Worm (Caenorhabditis elegans): Measurements from ENCODE around the gene srx-31.
A peak's percentile ranks its signal among the peaks of the same experiment; 100 is the strongest.

srx-31 gene

DNA sequence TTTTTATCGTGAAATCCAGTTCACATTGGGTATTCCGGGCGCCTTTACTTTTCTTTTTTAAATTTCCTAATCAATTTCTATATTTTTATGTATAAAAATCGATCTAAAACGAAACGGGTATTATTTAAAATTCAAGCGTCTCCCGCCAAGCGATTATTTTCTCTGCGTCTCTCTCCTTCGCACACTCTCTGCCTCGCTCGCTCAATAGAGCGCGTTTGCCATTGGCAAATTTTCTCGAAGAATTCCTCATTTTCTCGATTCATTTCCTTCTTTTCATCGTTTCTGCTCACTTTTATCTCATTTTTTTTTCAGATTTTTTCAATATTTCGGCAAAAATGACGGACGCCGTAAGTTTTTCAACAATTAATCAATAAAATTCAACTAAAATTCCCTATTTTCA is 49.6 kb downstream of the srx-31 start, which contains the start of gene sti-1:
sti-1 (plus strand) TSS at position 263 of the 400 bp plus-strand sequence.
- TF ChIP-seq dpl-1 (GFP tag; optimal IDR thresholded peaks at IDR 0.05) (peak; percentile 96 to 97 (median 97)), lin-15B (tag; optimal IDR thresholded peaks at IDR 0.05) (peak; percentile 85), vab-15 (tag; optimal IDR thresholded peaks at IDR 0.05) (peak; percentile 24), grh-1 (GFP tag; IDR thresholded peaks at IDR 0.05) (peak; percentile 77), C04F5.9 (tag; optimal IDR thresholded peaks at IDR 0.05) (peak; percentile 41), nhr-71 (tag; optimal IDR thresholded peaks at IDR 0.05) (peak; percentile 95), nhr-20 (tag; optimal IDR thresholded peaks at IDR 0.05) (peak; percentile 93), mef-2 (tag; optimal IDR thresholded peaks at IDR 0.05) (no peak), lin-13 (GFP tag; optimal IDR thresholded peaks at IDR 0.05) (peak; percentile 79), nhr-85 (tag) (peak; percentile 93), mab-9 (GFP tag; IDR thresholded peaks at IDR 0.05) (peak; percentile 79), mep-1 (tag; optimal IDR thresholded peaks at IDR 0.05) (peak; percentile 95), nhr-90 (tag; optimal IDR thresholded peaks at IDR 0.05; ENCODE audit: poor library complexity) (peak; percentile 89), egl-27 (tag; optimal IDR thresholded peaks at IDR 0.05) (no peak), fkh-10 (GFP tag; optimal IDR thresholded peaks at IDR 0.05) (peak; percentile 19), isw-1 (GFP tag; IDR thresholded peaks at IDR 0.05) (peak; percentile 87), nhr-11 (tag; optimal IDR thresholded peaks at IDR 0.05) (peak; percentile 81), hlh-17 (GFP tag; optimal IDR thresholded peaks at IDR 0.05; ENCODE audit: borderline replicate concordance) (no peak), elt-2 (tag; optimal IDR thresholded peaks at IDR 0.05) (peak; percentile 49), ceh-88 (GFP tag; IDR thresholded peaks at IDR 0.05) (peak; percentile 53; the same call in 1 of the 2 replicates), skn-1 (tag; optimal IDR thresholded peaks at IDR 0.05) (peak; percentile 74), egl-13 (tag; optimal IDR thresholded peaks at IDR 0.05) (peak; percentile 89), Y116A8C.19 (tag; optimal IDR thresholded peaks at IDR 0.05; ENCODE audit: borderline replicate concordance) (no peak), F16B12.6 (tag; optimal IDR thresholded peaks at IDR 0.05) (peak; percentile 36), lin-39 (tag; optimal IDR thresholded peaks at IDR 0.05) (peak; percentile 84), efl-1 (optimal IDR thresholded peaks at IDR 0.05) (peak; percentile 99 to 100), efl-1 (GFP tag; optimal IDR thresholded peaks at IDR 0.05 in 1 of 2) (peak; percentile 99 to 100), ceh-8 (GFP tag; optimal IDR thresholded peaks at IDR 0.05) (peak; percentile 68), unc-62 (GFP tag; optimal IDR thresholded peaks at IDR 0.05) (no peak), lin-14 (GFP tag; optimal IDR thresholded peaks at IDR 0.05) (peak; percentile 98), xbp-1 (tag; optimal IDR thresholded peaks at IDR 0.05) (peak; percentile 91), sup-37 (GFP tag; optimal IDR thresholded peaks at IDR 0.05) (peak; percentile 72), efl-3 (GFP tag; optimal IDR thresholded peaks at IDR 0.05) (no peak), ceh-90 (tag; optimal IDR thresholded peaks at IDR 0.05) (no peak), snu-23 (GFP tag; optimal IDR thresholded peaks at IDR 0.05) (peak; percentile 97), pqm-1 (tag; optimal IDR thresholded peaks at IDR 0.05) (no peak), hlh-4 (tag; optimal IDR thresholded peaks at IDR 0.05) (no peak), aha-1 (tag; optimal IDR thresholded peaks at IDR 0.05) (no peak), C34B4.2 (tag; optimal IDR thresholded peaks at IDR 0.05) (no peak), irx-1 (tag; optimal IDR thresholded peaks at IDR 0.05) (peak; percentile 81), zip-4 (GFP tag; optimal IDR thresholded peaks at IDR 0.05) (peak; percentile 56), dsc-1 (tag; optimal IDR thresholded peaks at IDR 0.05) (peak; percentile 92), fkh-8 (tag; optimal IDR thresholded peaks at IDR 0.05) (peak; percentile 83), ceh-63 (GFP tag; optimal IDR thresholded peaks at IDR 0.05) (no peak), sptf-1 (tag; optimal IDR thresholded peaks at IDR 0.05) (no peak), nhr-47 (tag; optimal IDR thresholded peaks at IDR 0.05) (peak; percentile 93), lir-3 (tag; optimal IDR thresholded peaks at IDR 0.05; ENCODE audit: poor library complexity) (peak; percentile 54), pax-3 (tag; optimal IDR thresholded peaks at IDR 0.05) (peak; percentile 77), ceh-82 (tag; optimal IDR thresholded peaks at IDR 0.05) (peak; percentile 85 to 92 (median 88)), swsn-7 (tag; optimal IDR thresholded peaks at IDR 0.05) (peak; percentile 92), C16A3.4 (tag; optimal IDR thresholded peaks at IDR 0.05) (peak; percentile 83), ets-5 (GFP tag; IDR thresholded peaks at IDR 0.05) (no peak), ztf-4 (tag; optimal IDR thresholded peaks at IDR 0.05) (no peak)

Data from whole organism, L1 larva.